Fruit fly (Drosophila melanogaster) whole organism, embryonic: ENCODE data around the gene CG33483.

Experiments
- Ada2b ChIP-seq: fragments of 200-800 bp; sonication (Bioruptor generic); IDR thresholded peaks from 2 replicates; pipeline ENCODE4 v1.3.6; 2022; ENCODE audit warnings: missing biosample characterization, missing genetic modification characterization
- Adf1 ChIP-seq: fragments of 200-800 bp; sonication (Bioruptor generic); IDR thresholded peaks from 2 replicates; pipeline ENCODE4 v1.3.6; 2022; ENCODE audit warnings: missing biosample characterization, missing genetic modification characterization
- Aef1 ChIP-seq: fragments of 200-800 bp; sonication (Bioruptor generic); IDR thresholded peaks from 3 replicates; pipeline ENCODE4 v1.3.6; 2022; ENCODE audit warnings: missing biosample characterization, missing genetic modification characterization
- Blimp-1 ChIP-seq: fragments of 200-800 bp; sonication (Bioruptor generic); optimal IDR thresholded peaks from 3 replicates; lab custom pipeline; 2018; ENCODE audit warnings: missing biosample characterization, missing genetic modification characterization, mild to moderate bottlenecking, moderate library complexity, missing genetic modification reagents
- BtbVII ChIP-seq: fragments of 200-800 bp; sonication (Bioruptor generic); optimal IDR thresholded peaks from 3 replicates; lab custom pipeline; 2017; ENCODE audit warnings: missing biosample characterization, mild to moderate bottlenecking, missing genetic modification characterization
- CG10959 ChIP-seq: fragments of 200-800 bp; sonication (Bioruptor generic); IDR thresholded peaks from 2 replicates; pipeline ENCODE4 v1.3.6; 2022; ENCODE audit warnings: missing biosample characterization, missing genetic modification characterization
- CG11247 ChIP-seq: fragments of 200-800 bp; sonication (Bioruptor generic); IDR thresholded peaks from 2 replicates; pipeline ENCODE4 v1.3.6; 2022; ENCODE audit warnings: missing biosample characterization, missing genetic modification characterization
- CG11504 ChIP-seq: fragments of 200-800 bp; sonication (Bioruptor generic); optimal IDR thresholded peaks from 3 replicates; lab custom pipeline; 2019; ENCODE audit warnings: missing biosample characterization, mild to moderate bottlenecking, missing genetic modification characterization, moderate library complexity
- CG12104 ChIP-seq: fragments of 200-800 bp; sonication (Bioruptor generic); optimal IDR thresholded peaks from 3 replicates; lab custom pipeline; 2016; ENCODE audit warnings: missing biosample characterization, missing genetic modification characterization
- CG12219 ChIP-seq: fragments of 200-800 bp; sonication (Bioruptor generic); optimal IDR thresholded peaks from 3 replicates; lab custom pipeline; 2018; ENCODE audit warnings: missing biosample characterization, mild to moderate bottlenecking, missing genetic modification characterization
- CG13775 ChIP-seq: fragments of 200-800 bp; sonication (Bioruptor generic); optimal IDR thresholded peaks from 3 replicates; lab custom pipeline; 2017; ENCODE audit warnings: missing biosample characterization, mild to moderate bottlenecking, missing genetic modification characterization
- CG15011 ChIP-seq: fragments of 200-800 bp; sonication (Bioruptor generic); optimal IDR thresholded peaks from 3 replicates; lab custom pipeline; 2018; ENCODE audit warnings: missing biosample characterization, mild to moderate bottlenecking, missing genetic modification characterization
- CG15514 ChIP-seq: fragments of 200-800 bp; sonication (Bioruptor generic); optimal IDR thresholded peaks from 3 replicates; lab custom pipeline; 2017; ENCODE audit warnings: missing biosample characterization, missing genetic modification characterization, mild to moderate bottlenecking, moderate library complexity, missing genetic modification reagents
- CG16863 ChIP-seq: fragments of 200-800 bp; sonication (Bioruptor generic); optimal IDR thresholded peaks from 3 replicates; lab custom pipeline; 2016; ENCODE audit warnings: missing biosample characterization, missing genetic modification characterization
- CG17612 ChIP-seq: fragments of 200-800 bp; sonication (Bioruptor generic); IDR thresholded peaks from 2 replicates; pipeline ENCODE4 v1.3.6; 2022; ENCODE audit warnings: missing biosample characterization, missing genetic modification characterization
- CG17829 ChIP-seq: fragments of 200-800 bp; optimal IDR thresholded peaks from 2 replicates; lab custom pipeline; 2019; ENCODE audit warnings: missing biosample characterization, mild to moderate bottlenecking, missing genetic modification characterization, moderate library complexity
- CG18476 ChIP-seq: fragments of 200-800 bp; sonication (Bioruptor generic); optimal IDR thresholded peaks from 2 replicates; lab custom pipeline; 2016; ENCODE audit warnings: missing biosample characterization, mild to moderate bottlenecking, missing genetic modification characterization
- CG18599 ChIP-seq: fragments of 200-800 bp; sonication (Bioruptor generic); optimal IDR thresholded peaks from 3 replicates; lab custom pipeline; 2017; ENCODE audit warnings: missing biosample characterization, missing genetic modification characterization, mild to moderate bottlenecking, moderate library complexity, missing genetic modification reagents
- CG2202 ChIP-seq: fragments of 200-800 bp; sonication (Bioruptor generic); optimal IDR thresholded peaks from 2 replicates; lab custom pipeline; 2018; ENCODE audit warnings: missing biosample characterization, mild to moderate bottlenecking, missing genetic modification characterization
- CG2889 ChIP-seq: fragments of 200-800 bp; sonication (Bioruptor generic); IDR thresholded peaks from 3 replicates; pipeline ENCODE4 v1.3.6; 2022; ENCODE audit warnings: missing biosample characterization, missing genetic modification characterization
- CG33213 ChIP-seq: fragments of 200-800 bp; sonication (Bioruptor generic); optimal IDR thresholded peaks from 3 replicates; lab custom pipeline; 2016; ENCODE audit warnings: missing biosample characterization, missing genetic modification characterization
- CG4854 ChIP-seq: fragments of 200-800 bp; sonication (Bioruptor generic); optimal IDR thresholded peaks from 2 replicates; lab custom pipeline; 2016; ENCODE audit warnings: missing biosample characterization, missing genetic modification characterization, inconsistent platforms
- CG6175 ChIP-seq: fragments of 200-800 bp; sonication (Bioruptor generic); IDR thresholded peaks from 3 replicates; pipeline ENCODE4 v1.3.6; 2022; ENCODE audit warnings: missing biosample characterization, missing genetic modification characterization
- CG7357 ChIP-seq: fragments of 200-800 bp; sonication (Bioruptor generic); IDR thresholded peaks from 3 replicates; pipeline ENCODE4 v1.3.6; 2022; ENCODE audit warnings: missing biosample characterization, missing genetic modification characterization
- CG8478 ChIP-seq: fragments of >200 bp; optimal IDR thresholded peaks from 2 replicates; lab custom pipeline; 2018
- CG9215 ChIP-seq: fragments of 200-800 bp; sonication (Bioruptor generic); IDR thresholded peaks from 2 replicates; pipeline ENCODE4 v1.3.6; 2022; ENCODE audit warnings: missing biosample characterization, missing genetic modification characterization
- CG9876 ChIP-seq: fragments of 200-800 bp; sonication (Bioruptor generic); optimal IDR thresholded peaks from 2 replicates; lab custom pipeline; 2016; ENCODE audit warnings: missing biosample characterization, missing genetic modification characterization
- CoRest ChIP-seq: fragments of 200-800 bp; sonication (Bioruptor generic); optimal IDR thresholded peaks from 3 replicates; lab custom pipeline; 2018; ENCODE audit warnings: missing biosample characterization, mild to moderate bottlenecking, missing genetic modification characterization, moderate library complexity
- Dll ChIP-seq: fragments of 200-800 bp; sonication (Bioruptor generic); IDR thresholded peaks from 4 replicates; pipeline ENCODE4 v1.3.6; 2022; ENCODE audit warnings: missing biosample characterization, missing genetic modification characterization; ENCODE audit not compliant: partially characterized antibody
- Dp ChIP-seq: fragments of 200-800 bp; sonication (Bioruptor generic); optimal IDR thresholded peaks from 2 replicates; lab custom pipeline; 2018; ENCODE audit warnings: missing biosample characterization, mild to moderate bottlenecking, missing genetic modification characterization, moderate library complexity
- HHEX ChIP-seq: fragments of 200-800 bp; sonication (Bioruptor generic); optimal IDR thresholded peaks from 3 replicates; lab custom pipeline; 2017; ENCODE audit warnings: missing biosample characterization, mild to moderate bottlenecking, missing genetic modification characterization, missing genetic modification reagents
- Neu2 ChIP-seq: fragments of 200-800 bp; sonication (Bioruptor generic); optimal IDR thresholded peaks from 3 replicates; lab custom pipeline; 2016; ENCODE audit warnings: missing biosample characterization, missing genetic modification characterization, borderline replicate concordance
- Sry-β ChIP-seq: fragments of 200-800 bp; sonication (Bioruptor generic); optimal IDR thresholded peaks from 2 replicates; lab custom pipeline; 2018; ENCODE audit warnings: missing biosample characterization, mild to moderate bottlenecking, missing genetic modification characterization, moderate library complexity
- Stat92E ChIP-seq, 3 experiments: fragments of >200 bp in 2 of 3; fragments of 200-800 bp in 1 of 3; sonication (Bioruptor generic) in 1 of 3; optimal IDR thresholded peaks; 2 replicates each; lab custom pipeline; 2017 to 2019; ENCODE audit warnings: missing biosample characterization in 3 of 3, missing genetic modification characterization in 3 of 3, mild to moderate bottlenecking in 1 of 3, moderate library complexity in 1 of 3
- Tbp ChIP-seq: fragments of >200 bp; optimal IDR thresholded peaks from 2 replicates; lab custom pipeline; 2018; ENCODE audit warnings: missing biosample characterization, missing genetic modification characterization
- Trl ChIP-seq, 3 experiments: fragments of >200 bp in 2 of 3; fragments of 200-800 bp in 1 of 3; sonication (Bioruptor generic) in 1 of 3; optimal IDR thresholded peaks; 2 replicates in 1 of 3; 3 replicates in 2 of 3; lab custom pipeline; 2016 to 2017; ENCODE audit warnings: missing biosample characterization in 1 of 3, missing genetic modification characterization in 1 of 3
- Xrp1 ChIP-seq: fragments of 200-800 bp; sonication (Bioruptor generic); IDR thresholded peaks from 2 replicates; pipeline ENCODE4 v1.3.6; 2022; ENCODE audit warnings: missing biosample characterization, missing genetic modification characterization
- ato ChIP-seq: fragments of 200-800 bp; sonication (Bioruptor generic); IDR thresholded peaks from 2 replicates; pipeline ENCODE4 v1.3.6; 2022; ENCODE audit warnings: missing biosample characterization, missing genetic modification characterization; ENCODE audit not compliant: partially characterized antibody
- bcd ChIP-seq: fragments of 200-800 bp; sonication (Bioruptor generic); optimal IDR thresholded peaks from 2 replicates; lab custom pipeline; 2017; ENCODE audit warnings: missing biosample characterization, mild to moderate bottlenecking, missing genetic modification characterization
- bowl ChIP-seq: fragments of 200-800 bp; sonication (Bioruptor generic); IDR thresholded peaks from 2 replicates; pipeline ENCODE4 v1.3.6; 2022; ENCODE audit warnings: missing biosample characterization, missing genetic modification characterization
- crc ChIP-seq: fragments of 200-800 bp; sonication (Bioruptor generic); optimal IDR thresholded peaks from 2 replicates; lab custom pipeline; 2016; ENCODE audit warnings: missing biosample characterization, missing genetic modification characterization
- crp ChIP-seq, 2 experiments: fragments of 200-800 bp; sonication (Bioruptor generic); optimal IDR thresholded peaks; 2 replicates in 1 of 2; 3 replicates in 1 of 2; lab custom pipeline; 2017; ENCODE audit warnings: missing biosample characterization in 2 of 2, missing genetic modification characterization in 2 of 2, mild to moderate bottlenecking in 1 of 2, moderate library complexity in 1 of 2
- dati ChIP-seq: fragments of 200-800 bp; sonication (Bioruptor generic); IDR thresholded peaks from 2 replicates; pipeline ENCODE4 v1.3.6; 2022; ENCODE audit warnings: missing biosample characterization, missing genetic modification characterization
- fd64A ChIP-seq: fragments of 200-800 bp; sonication (Bioruptor generic); optimal IDR thresholded peaks from 3 replicates; lab custom pipeline; 2018; ENCODE audit warnings: missing biosample characterization, mild to moderate bottlenecking, missing genetic modification characterization
- gcm2 ChIP-seq: fragments of 200-800 bp; sonication (Bioruptor generic); optimal IDR thresholded peaks from 2 replicates; lab custom pipeline; 2016; ENCODE audit warnings: missing biosample characterization, missing genetic modification characterization
- jigr1 ChIP-seq: fragments of 200-800 bp; sonication (Bioruptor generic); IDR thresholded peaks from 3 replicates; pipeline ENCODE4 v1.3.6; 2022; ENCODE audit warnings: missing biosample characterization, missing genetic modification characterization
- lbe ChIP-seq: fragments of 200-800 bp; sonication (Bioruptor generic); optimal IDR thresholded peaks from 2 replicates; lab custom pipeline; 2016; ENCODE audit warnings: missing biosample characterization, mild to moderate bottlenecking, missing genetic modification characterization
- p53 ChIP-seq: fragments of 200-800 bp; sonication (Bioruptor generic); optimal IDR thresholded peaks from 2 replicates; lab custom pipeline; 2016; ENCODE audit warnings: missing biosample characterization, missing genetic modification characterization
- pho ChIP-seq: fragments of 200-800 bp; sonication (Bioruptor generic); optimal IDR thresholded peaks from 2 replicates; lab custom pipeline; 2016; ENCODE audit warnings: missing biosample characterization, missing genetic modification characterization
- sug ChIP-seq: fragments of 200-800 bp; optimal IDR thresholded peaks from 2 replicates; lab custom pipeline; 2019; ENCODE audit warnings: missing biosample characterization, mild to moderate bottlenecking, missing genetic modification characterization, moderate library complexity
- tio ChIP-seq: fragments of 200-800 bp; sonication (Bioruptor generic); optimal IDR thresholded peaks from 2 replicates; lab custom pipeline; 2017; ENCODE audit warnings: missing biosample characterization, missing genetic modification characterization, inconsistent platforms

Gene CG33483

DNA sequence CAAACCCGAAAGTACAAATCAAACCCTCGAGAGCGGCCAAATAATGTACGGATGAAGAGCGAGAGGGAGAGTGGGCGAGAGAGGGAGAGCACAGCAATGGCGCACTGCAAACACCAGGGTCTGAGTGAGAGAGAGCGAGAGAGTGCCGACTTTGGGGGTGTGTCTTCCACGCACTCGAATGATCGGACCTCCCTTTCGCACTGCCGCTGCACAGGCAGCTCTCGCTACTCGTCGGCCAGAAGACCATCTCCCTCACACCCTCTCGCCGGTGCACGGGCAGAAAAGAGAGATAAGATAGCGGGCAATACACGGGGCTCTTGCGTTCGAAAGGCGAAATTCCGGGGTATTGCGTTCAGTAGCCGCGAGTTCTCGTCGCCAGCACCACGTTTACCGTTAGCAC, 10.4 kb upstream of the CG33483 start, which contains the start of gene Ptx1 (continued):
- TF ChIP-seq CG12219 (no peak), CG7357 (GFP tag; lab: Robert Waterston, UW) (no peak), CG2202 (no peak), sug (tag; lab: Kevin White, UChicago) (peak; percentile 27), jigr1 (GFP tag; lab: Robert Waterston, UW) (no peak), CG16863 (GFP tag; lab: Kevin White, UChicago) (no peak), CG18599 (peak; percentile 20), CG11504 (tag; lab: Kevin White, UChicago) (no peak), tio (GFP tag; lab: Kevin White, UChicago) (no peak), Dp (no peak), Adf1 (peak; percentile 76), CG2889 (GFP tag; lab: Robert Waterston, UW) (no peak), CG17829 (tag; lab: Kevin White, UChicago) (peak; percentile 40), Trl (optimal IDR thresholded peaks at IDR 0.05; lab: Kevin White, UChicago) (peak; percentile 81 to 89), Trl (GFP tag; optimal IDR thresholded peaks at IDR 0.05; lab: Kevin White, UChicago) (peak; percentile 52), ato (GFP tag; lab: Robert Waterston, UW) (no peak), CG33213 (GFP tag; lab: Kevin White, UChicago) (no peak), gcm2 (no peak), Blimp-1 (no peak), CG12104 (GFP tag; lab: Kevin White, UChicago) (no peak), CG18476 (no peak), Aef1 (no peak), crc (GFP tag; lab: Kevin White, UChicago) (no peak), BtbVII (no peak), p53 (GFP tag; lab: Kevin White, UChicago) (no peak), CG15011 (GFP tag; lab: Kevin White, UChicago) (no peak), CG8478 (peak; percentile 99), CG11247 (GFP tag; lab: Robert Waterston, UW) (no peak), Xrp1 (GFP tag; lab: Robert Waterston, UW) (no peak; the same call in 1 of the 2 replicates), HHEX (no peak), bcd (GFP tag; lab: Kevin White, UChicago) (no peak), Tbp (no peak), Sry-β (no peak), CG4854 (no peak), CG9215 (GFP tag; lab: Robert Waterston, UW) (no peak), CG10959 (GFP tag; lab: Robert Waterston, UW) (no peak), CG15514 (no peak), dati (GFP tag; lab: Robert Waterston, UW) (no peak), pho (GFP tag; lab: Kevin White, UChicago) (peak; percentile 17), CoRest (tag; lab: Kevin White, UChicago) (peak; percentile 79), Neu2 (no peak), crp (GFP tag; optimal IDR thresholded peaks at IDR 0.05; lab: Kevin White, UChicago) (no peak), CG17612 (no peak), fd64A (GFP tag; lab: Kevin White, UChicago) (no peak), bowl (GFP tag; lab: Robert Waterston, UW) (no peak; the same call in 1 of the 2 replicates), lbe (GFP tag; lab: Kevin White, UChicago) (no peak), CG6175 (GFP tag; lab: Robert Waterston, UW) (no peak), CG13775 (GFP tag; lab: Kevin White, UChicago) (no peak), Dll (peak; percentile 53; the same call in 2 of the 4 replicates), Stat92E (GFP tag; optimal IDR thresholded peaks at IDR 0.05; lab: Kevin White, UChicago) (peak in 1 of 3 experiments; percentile 47), Ada2b (no peak), CG9876 (GFP tag; lab: Kevin White, UChicago) (peak; percentile 9)
